Worm (Caenorhabditis elegans) whole organism, L4/young adult: Measurements from ENCODE around the gene F37B12.3.

ENCODE experiments used
- W03F9.2 ChIP-seq: fragments of 150-350 bp; optimal IDR thresholded peaks from 2 replicates; lab custom pipeline; 2014; ENCODE audit warnings: missing biosample characterization, missing genetic modification characterization
- dao-5 ChIP-seq: sonication (generic microtip); optimal IDR thresholded peaks from 2 replicates; lab custom pipeline; 2016; ENCODE audit warnings: missing genotype, missing genetic modification characterization, moderate library complexity, missing compliant biosample characterization

DNA sequence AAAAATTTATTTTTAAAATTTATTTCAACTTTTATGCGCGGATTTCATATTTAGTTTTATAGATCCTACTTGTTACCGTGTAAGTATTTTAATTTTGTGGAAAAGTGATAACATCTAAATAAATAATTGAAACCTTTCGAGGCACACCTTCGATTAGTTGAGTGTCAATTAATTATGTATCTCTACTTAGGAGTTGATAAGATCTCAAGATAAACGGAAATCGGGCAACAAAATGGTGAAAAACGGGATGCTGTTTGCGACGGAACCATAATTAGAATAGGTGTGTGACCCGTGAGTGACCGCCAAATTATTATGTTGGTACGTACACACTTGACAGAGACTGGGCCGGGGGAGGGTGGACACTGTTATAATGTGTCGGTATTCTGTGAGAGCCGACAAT, 14.9 kb downstream of the F37B12.3 start:
- TF ChIP-seq dao-5 (tag; lab: Kevin White, UChicago) (no peak), W03F9.2 (tag; lab: Kevin White, UChicago) (no peak)
